Fruit fly (Drosophila melanogaster) whole organism, embryonic: ENCODE data around the gene iav.
A peak's percentile ranks its signal among the peaks of the same experiment; 100 is the strongest.

Experiments used
- Abd-B ChIP-seq: fragments of 200-800 bp; sonication (Bioruptor generic); optimal IDR thresholded peaks from 2 replicates; lab custom pipeline; 2018; ENCODE audit warnings: missing biosample characterization, mild to moderate bottlenecking, missing genetic modification characterization, moderate library complexity
- Bdp1 ChIP-seq: fragments of 200-800 bp; sonication (Bioruptor generic); optimal IDR thresholded peaks from 3 replicates; lab custom pipeline; 2016; ENCODE audit warnings: missing biosample characterization, missing genetic modification characterization
- CG11085 ChIP-seq: fragments of 200-800 bp; sonication (Bioruptor generic); IDR thresholded peaks from 2 replicates; pipeline ENCODE4 v1.3.6; 2022; ENCODE audit warnings: missing biosample characterization, missing genetic modification characterization
- CG12299 ChIP-seq: fragments of 200-800 bp; sonication (Bioruptor generic); optimal IDR thresholded peaks from 2 replicates; lab custom pipeline; 2018; ENCODE audit warnings: missing biosample characterization, mild to moderate bottlenecking, missing genetic modification characterization
- CG12391 ChIP-seq: fragments of 200-800 bp; sonication (Bioruptor generic); optimal IDR thresholded peaks from 3 replicates; lab custom pipeline; 2018; ENCODE audit warnings: missing biosample characterization, mild to moderate bottlenecking, missing genetic modification characterization, moderate library complexity
- CG12942 ChIP-seq: fragments of 200-800 bp; sonication (Bioruptor generic); optimal IDR thresholded peaks from 3 replicates; lab custom pipeline; 2016; ENCODE audit warnings: missing biosample characterization, missing genetic modification characterization
- CG13894 ChIP-seq: fragments of 200-800 bp; sonication (Bioruptor generic); optimal IDR thresholded peaks from 3 replicates; lab custom pipeline; 2018; ENCODE audit warnings: missing biosample characterization, mild to moderate bottlenecking, missing genetic modification characterization, moderate library complexity
- CG14710 ChIP-seq: fragments of 200-800 bp; sonication (Bioruptor generic); optimal IDR thresholded peaks from 3 replicates; lab custom pipeline; 2019; ENCODE audit warnings: missing biosample characterization, mild to moderate bottlenecking, missing genetic modification characterization, moderate library complexity
- CG14965 ChIP-seq: fragments of 200-800 bp; sonication (Bioruptor generic); optimal IDR thresholded peaks from 2 replicates; lab custom pipeline; 2016; ENCODE audit warnings: missing biosample characterization, missing genetic modification characterization, borderline replicate concordance
- CG1529 ChIP-seq: fragments of 200-800 bp; sonication (Bioruptor generic); optimal IDR thresholded peaks from 3 replicates; lab custom pipeline; 2018; ENCODE audit warnings: missing biosample characterization, missing genetic modification characterization
- CG17829 ChIP-seq: fragments of 200-800 bp; optimal IDR thresholded peaks from 2 replicates; lab custom pipeline; 2019; ENCODE audit warnings: missing biosample characterization, mild to moderate bottlenecking, missing genetic modification characterization, moderate library complexity
- CG1792 ChIP-seq: fragments of 200-800 bp; sonication (Bioruptor generic); optimal IDR thresholded peaks from 2 replicates; lab custom pipeline; 2016; ENCODE audit warnings: missing biosample characterization, missing genetic modification characterization
- CG18262 ChIP-seq: fragments of 200-800 bp; optimal IDR thresholded peaks from 3 replicates; lab custom pipeline; 2019; ENCODE audit warnings: missing biosample characterization, mild to moderate bottlenecking, missing genetic modification characterization, moderate library complexity
- CG2120 ChIP-seq: fragments of 200-800 bp; sonication (Bioruptor generic); optimal IDR thresholded peaks from 3 replicates; lab custom pipeline; 2016; ENCODE audit warnings: missing biosample characterization, missing genetic modification characterization
- CG31224 ChIP-seq: fragments of 200-800 bp; sonication (Bioruptor generic); IDR thresholded peaks from 2 replicates; pipeline ENCODE4 v1.3.6; 2022; ENCODE audit warnings: missing biosample characterization, missing genetic modification characterization
- CG34224 ChIP-seq: fragments of 200-800 bp; sonication (Bioruptor generic); IDR thresholded peaks from 3 replicates; pipeline ENCODE4 v1.3.6; 2022; ENCODE audit warnings: missing biosample characterization, missing genetic modification characterization; ENCODE audit not compliant: partially characterized antibody
- CG4404 ChIP-seq: fragments of 200-800 bp; sonication (Bioruptor generic); IDR thresholded peaks from 2 replicates; pipeline ENCODE4 v1.3.6; 2022; ENCODE audit warnings: missing biosample characterization, missing genetic modification characterization
- CG4617 ChIP-seq: fragments of 200-800 bp; sonication (Bioruptor generic); optimal IDR thresholded peaks from 3 replicates; lab custom pipeline; 2016; ENCODE audit warnings: missing biosample characterization, missing genetic modification characterization, borderline replicate concordance
- CG6689 ChIP-seq: fragments of 200-800 bp; sonication (Bioruptor generic); IDR thresholded peaks from 2 replicates; pipeline ENCODE4 v1.3.6; 2022; ENCODE audit warnings: missing biosample characterization, missing genetic modification characterization
- CG8944 ChIP-seq: fragments of 200-800 bp; sonication (Bioruptor generic); optimal IDR thresholded peaks from 3 replicates; lab custom pipeline; 2016; ENCODE audit warnings: missing biosample characterization, missing genetic modification characterization
- Dek ChIP-seq: fragments of 200-800 bp; sonication (Bioruptor generic); optimal IDR thresholded peaks from 3 replicates; lab custom pipeline; 2019; ENCODE audit warnings: missing biosample characterization, mild to moderate bottlenecking, missing genetic modification characterization, moderate library complexity
- Dip3 ChIP-seq: fragments of 200-800 bp; sonication (Bioruptor generic); optimal IDR thresholded peaks from 3 replicates; lab custom pipeline; 2016; ENCODE audit warnings: missing biosample characterization, missing genetic modification characterization
- Drgx ChIP-seq: fragments of 200-800 bp; sonication (Bioruptor generic); IDR thresholded peaks from 2 replicates; pipeline ENCODE4 v1.3.6; 2022; ENCODE audit warnings: missing biosample characterization, missing genetic modification characterization
- Gsc ChIP-seq: fragments of 200-800 bp; sonication (Bioruptor generic); IDR thresholded peaks from 2 replicates; pipeline ENCODE4 v1.3.6; 2022; ENCODE audit warnings: missing biosample characterization, missing genetic modification characterization
- HLHmδ ChIP-seq: fragments of 200-800 bp; sonication (Bioruptor generic); optimal IDR thresholded peaks from 2 replicates; lab custom pipeline; 2018; ENCODE audit warnings: missing biosample characterization, mild to moderate bottlenecking, missing genetic modification characterization, moderate library complexity
- Hand ChIP-seq: fragments of 200-800 bp; sonication (Bioruptor generic); optimal IDR thresholded peaks from 2 replicates; lab custom pipeline; 2017; ENCODE audit warnings: mild to moderate bottlenecking, missing biosample characterization, missing genetic modification reagents, missing genetic modification characterization
- Med ChIP-seq: fragments of 200-800 bp; sonication (Bioruptor generic); peaks from one replicate; lab custom pipeline; 2016; ENCODE audit warnings: missing biosample characterization, missing genetic modification characterization, mild to moderate bottlenecking, inconsistent platforms, moderate library complexity
- Mrtf ChIP-seq: fragments of 200-800 bp; sonication (Bioruptor generic); IDR thresholded peaks from 3 replicates; pipeline ENCODE4 v1.3.6; 2022; ENCODE audit warnings: missing biosample characterization, missing genetic modification characterization
- NC2β ChIP-seq: fragments of 200-800 bp; sonication (Bioruptor generic); optimal IDR thresholded peaks from 2 replicates; lab custom pipeline; 2016; ENCODE audit warnings: missing biosample characterization, missing genetic modification characterization
- NfI ChIP-seq: fragments of 200-800 bp; sonication (Bioruptor generic); optimal IDR thresholded peaks from 3 replicates; lab custom pipeline; 2018; ENCODE audit warnings: missing biosample characterization, mild to moderate bottlenecking, missing genetic modification characterization, moderate library complexity
- Xrp1 ChIP-seq: fragments of 200-800 bp; sonication (Bioruptor generic); IDR thresholded peaks from 2 replicates; pipeline ENCODE4 v1.3.6; 2022; ENCODE audit warnings: missing biosample characterization, missing genetic modification characterization
- az2 ChIP-seq: fragments of 200-800 bp; sonication (Bioruptor generic); optimal IDR thresholded peaks from 3 replicates; lab custom pipeline; 2016; ENCODE audit warnings: missing biosample characterization, missing genetic modification characterization
- bsh ChIP-seq, 2 experiments: fragments of 200-800 bp; sonication (Bioruptor generic); optimal IDR thresholded peaks; 2 replicates each; lab custom pipeline; 2017 to 2018; ENCODE audit warnings: mild to moderate bottlenecking in 2 of 2, missing biosample characterization in 2 of 2, missing genetic modification characterization in 2 of 2, moderate library complexity in 1 of 2
- chif ChIP-seq, 2 experiments: fragments of 200-800 bp; sonication (Bioruptor generic); optimal IDR thresholded peaks; 3 replicates each; lab custom pipeline; 2016; ENCODE audit warnings: missing biosample characterization in 2 of 2, missing genetic modification characterization in 2 of 2
- corto ChIP-seq: fragments of 200-800 bp; sonication (Bioruptor generic); optimal IDR thresholded peaks from 2 replicates; lab custom pipeline; 2016; ENCODE audit warnings: missing biosample characterization, mild to moderate bottlenecking, missing genetic modification characterization, moderate library complexity
- crol ChIP-seq: fragments of 200-800 bp; sonication (Bioruptor generic); IDR thresholded peaks from 2 replicates; pipeline ENCODE4 v1.3.6; 2022; ENCODE audit warnings: missing biosample characterization, missing genetic modification characterization
- dan ChIP-seq: fragments of 200-800 bp; sonication (Bioruptor generic); IDR thresholded peaks from 2 replicates; pipeline ENCODE4 v1.3.6; 2022; ENCODE audit warnings: missing biosample characterization, missing genetic modification characterization
- emc ChIP-seq: fragments of 200-800 bp; sonication (Bioruptor generic); optimal IDR thresholded peaks from 2 replicates; lab custom pipeline; 2016; ENCODE audit warnings: missing biosample characterization, missing genetic modification characterization
- esg ChIP-seq: fragments of 200-800 bp; sonication (Bioruptor generic); conservative IDR thresholded peaks from 2 replicates; pipeline ENCODE4 v1.3.6; 2022; ENCODE audit warnings: missing biosample characterization, missing genetic modification characterization
- ewg ChIP-seq: fragments of 200-800 bp; sonication (Bioruptor generic); optimal IDR thresholded peaks from 3 replicates; lab custom pipeline; 2017; ENCODE audit warnings: mild to moderate bottlenecking, missing biosample characterization, missing genetic modification reagents, missing genetic modification characterization
- fd96Cb ChIP-seq: fragments of 200-800 bp; sonication (Bioruptor generic); optimal IDR thresholded peaks from 2 replicates; lab custom pipeline; 2018; ENCODE audit warnings: missing biosample characterization, mild to moderate bottlenecking, missing genetic modification characterization, moderate library complexity
- lbe ChIP-seq: fragments of 200-800 bp; sonication (Bioruptor generic); optimal IDR thresholded peaks from 2 replicates; lab custom pipeline; 2016; ENCODE audit warnings: missing biosample characterization, mild to moderate bottlenecking, missing genetic modification characterization
- onecut ChIP-seq: fragments of 200-800 bp; sonication (Bioruptor generic); IDR thresholded peaks from 2 replicates; pipeline ENCODE4 v1.3.6; 2022; ENCODE audit warnings: missing biosample characterization, missing genetic modification characterization
- schlank ChIP-seq: fragments of 200-800 bp; sonication (Bioruptor generic); optimal IDR thresholded peaks from 2 replicates; lab custom pipeline; 2018; ENCODE audit warnings: missing biosample characterization, mild to moderate bottlenecking, missing genetic modification characterization
- sens ChIP-seq: fragments of 200-800 bp; sonication (Bioruptor generic); peaks from one replicate; lab custom pipeline; 2016; ENCODE audit warnings: missing biosample characterization, missing genetic modification characterization
- sima ChIP-seq: fragments of 200-800 bp; sonication (Bioruptor generic); optimal IDR thresholded peaks from 2 replicates; lab custom pipeline; 2016; ENCODE audit warnings: missing biosample characterization, missing genetic modification characterization
- sr ChIP-seq: fragments of 200-800 bp; sonication (Bioruptor generic); IDR thresholded peaks from 3 replicates; pipeline ENCODE4 v1.3.6; 2022; ENCODE audit warnings: missing biosample characterization, missing genetic modification characterization
- stc ChIP-seq: fragments of 200-800 bp; sonication (Bioruptor generic); IDR thresholded peaks from 2 replicates; pipeline ENCODE4 v1.3.6; 2022; ENCODE audit warnings: missing biosample characterization, missing genetic modification characterization
- trem ChIP-seq: fragments of 200-800 bp; optimal IDR thresholded peaks from 3 replicates; lab custom pipeline; 2019; ENCODE audit warnings: missing biosample characterization, mild to moderate bottlenecking, missing genetic modification characterization, moderate library complexity
- vnd ChIP-seq: fragments of 200-800 bp; sonication (Bioruptor generic); IDR thresholded peaks from 3 replicates; pipeline ENCODE4 v1.3.6; 2022; ENCODE audit warnings: missing biosample characterization, missing genetic modification characterization; ENCODE audit not compliant: partially characterized antibody
- zen ChIP-seq: fragments of 200-800 bp; sonication (Bioruptor generic); optimal IDR thresholded peaks from 3 replicates; lab custom pipeline; 2018; ENCODE audit warnings: missing biosample characterization, mild to moderate bottlenecking, missing genetic modification characterization, moderate library complexity

Gene iav

dm6 chrX:6777394-6777793 is 36.4 kb upstream of the iav start:
- TF ChIP-seq CG12942 (GFP tag; lab: Kevin White, UChicago): no peak
- peak; percentile 15 for TF ChIP-seq CG8944 (GFP tag; lab: Kevin White, UChicago)
- peak; percentile 29 for TF ChIP-seq CG18262 (tag; lab: Kevin White, UChicago)
- TF ChIP-seq Med (GFP tag; lab: Kevin White, UChicago): peak; percentile 59
- no peak for TF ChIP-seq vnd (GFP tag; lab: Robert Waterston, UW)
- no peak for TF ChIP-seq emc
- no peak for TF ChIP-seq Abd-B (GFP tag; lab: Kevin White, UChicago)
- TF ChIP-seq Xrp1 (GFP tag; lab: Robert Waterston, UW): peak; percentile 39; the same call in 1 of the 2 replicates
- no peak for TF ChIP-seq Mrtf (GFP tag; lab: Robert Waterston, UW)
- TF ChIP-seq CG34224 (GFP tag; lab: Robert Waterston, UW): no peak
- no peak for TF ChIP-seq CG4617 (GFP tag; lab: Kevin White, UChicago)
- no peak for TF ChIP-seq ewg
- no peak for TF ChIP-seq Dek (tag; lab: Kevin White, UChicago)
- peak; percentile 78 for TF ChIP-seq corto
- no peak for TF ChIP-seq Dip3 (GFP tag; lab: Kevin White, UChicago)
- no peak for TF ChIP-seq trem (tag; lab: Kevin White, UChicago)
- no peak for TF ChIP-seq stc
- TF ChIP-seq az2 (GFP tag; lab: Kevin White, UChicago): peak; percentile 6
- TF ChIP-seq dan (GFP tag; lab: Robert Waterston, UW): no peak
- no peak for TF ChIP-seq CG31224 (GFP tag; lab: Robert Waterston, UW)
- no peak for TF ChIP-seq HLHmδ (GFP tag; lab: Kevin White, UChicago)
- 0 out of 2 replicates have a peak, but pooled peaks have one; percentile 13 for TF ChIP-seq CG6689 (GFP tag; lab: Robert Waterston, UW)
- TF ChIP-seq CG14710 (tag; lab: Kevin White, UChicago): peak; percentile 25
- no peak for TF ChIP-seq Bdp1
- TF ChIP-seq Drgx: peak; percentile 50
- peak; percentile 79 for TF ChIP-seq lbe (GFP tag; lab: Kevin White, UChicago)
- no peak for TF ChIP-seq CG1529 (GFP tag; lab: Kevin White, UChicago)
- TF ChIP-seq NfI (GFP tag; lab: Kevin White, UChicago): no peak
- TF ChIP-seq CG14965: no peak
- peak; percentile 0 for TF ChIP-seq CG17829 (tag; lab: Kevin White, UChicago)
- no peak for TF ChIP-seq CG2120 (GFP tag; lab: Kevin White, UChicago)
- no peak for TF ChIP-seq NC2β (GFP tag; lab: Kevin White, UChicago)
- peak; percentile 30 to 70 for TF ChIP-seq bsh (GFP tag; optimal IDR thresholded peaks at IDR 0.05; lab: Kevin White, UChicago)
- TF ChIP-seq fd96Cb (tag; lab: Kevin White, UChicago): peak; percentile 32
- TF ChIP-seq CG4404: peak; percentile 35; the same call in 1 of the 2 replicates
- TF ChIP-seq CG13894: no peak
- no peak for TF ChIP-seq esg (GFP tag; lab: Robert Waterston, UW)
- TF ChIP-seq CG12391 (tag; lab: Kevin White, UChicago): peak; percentile 12
- TF ChIP-seq sens (GFP tag; lab: Kevin White, UChicago): peak; percentile 89
- peak in 1 of 2 experiments; percentile 35 for TF ChIP-seq chif (GFP tag; optimal IDR thresholded peaks at IDR 0.05; lab: Kevin White, UChicago)
- no peak for TF ChIP-seq CG11085 (GFP tag; lab: Robert Waterston, UW)
- TF ChIP-seq CG1792 (GFP tag; lab: Kevin White, UChicago): no peak
- TF ChIP-seq Hand (GFP tag; lab: Kevin White, UChicago): no peak
- TF ChIP-seq schlank (tag; lab: Kevin White, UChicago): no peak
- 0 out of 2 replicates have a peak, but pooled peaks have one; percentile 3 for TF ChIP-seq crol (GFP tag; lab: Robert Waterston, UW)
- no peak for TF ChIP-seq sr (GFP tag; lab: Robert Waterston, UW)
- peak; percentile 24 for TF ChIP-seq zen (tag; lab: Kevin White, UChicago)
- no peak for TF ChIP-seq Gsc
- TF ChIP-seq onecut (GFP tag; lab: Robert Waterston, UW): no peak
- no peak for TF ChIP-seq sima (GFP tag; lab: Kevin White, UChicago)
- no peak for TF ChIP-seq CG12299 (tag; lab: Kevin White, UChicago)
